Fruit fly (Drosophila melanogaster) whole organism, embryonic: ENCODE results near the gene Rabex-5.

Source experiments
- Atf6 ChIP-seq: fragments of 200-800 bp; sonication (Bioruptor generic); IDR thresholded peaks from 2 replicates; pipeline ENCODE4 v1.3.6; 2022; ENCODE audit warnings: missing biosample characterization, missing genetic modification characterization
- CG10321 ChIP-seq: fragments of 200-800 bp; sonication (Bioruptor generic); IDR thresholded peaks from 2 replicates; pipeline ENCODE4 v1.3.6; 2022; ENCODE audit warnings: missing biosample characterization, missing genetic modification characterization
- CG13287 ChIP-seq: fragments of 200-800 bp; sonication (Bioruptor generic); IDR thresholded peaks from 2 replicates; pipeline ENCODE4 v1.3.6; 2022; ENCODE audit warnings: missing biosample characterization, missing genetic modification characterization; ENCODE audit not compliant: partially characterized antibody
- CG13894 ChIP-seq: fragments of 200-800 bp; sonication (Bioruptor generic); optimal IDR thresholded peaks from 3 replicates; lab custom pipeline; 2018; ENCODE audit warnings: missing biosample characterization, mild to moderate bottlenecking, missing genetic modification characterization, moderate library complexity
- CG17359 ChIP-seq: fragments of 200-800 bp; sonication (Bioruptor generic); optimal IDR thresholded peaks from 3 replicates; lab custom pipeline; 2018; ENCODE audit warnings: missing biosample characterization, mild to moderate bottlenecking, missing genetic modification characterization, moderate library complexity
- CG17568 ChIP-seq: fragments of 200-800 bp; sonication (Bioruptor generic); optimal IDR thresholded peaks from 2 replicates; lab custom pipeline; 2018; ENCODE audit warnings: missing biosample characterization, mild to moderate bottlenecking, missing genetic modification characterization, moderate library complexity
- CG17829 ChIP-seq: fragments of 200-800 bp; optimal IDR thresholded peaks from 2 replicates; lab custom pipeline; 2019; ENCODE audit warnings: missing biosample characterization, mild to moderate bottlenecking, missing genetic modification characterization, moderate library complexity
- CG18599 ChIP-seq: fragments of 200-800 bp; sonication (Bioruptor generic); optimal IDR thresholded peaks from 3 replicates; lab custom pipeline; 2017; ENCODE audit warnings: missing biosample characterization, missing genetic modification characterization, mild to moderate bottlenecking, moderate library complexity, missing genetic modification reagents
- CG30431 ChIP-seq: fragments of 200-800 bp; sonication (Bioruptor generic); optimal IDR thresholded peaks from 2 replicates; lab custom pipeline; 2017; ENCODE audit warnings: missing biosample characterization, missing genetic modification characterization
- CG3065 ChIP-seq: fragments of 200-800 bp; sonication (Bioruptor generic); optimal IDR thresholded peaks from 2 replicates; lab custom pipeline; 2016; ENCODE audit warnings: missing biosample characterization, missing genetic modification characterization
- CG31388 ChIP-seq: fragments of 200-800 bp; sonication (Bioruptor generic); optimal IDR thresholded peaks from 2 replicates; lab custom pipeline; 2016; ENCODE audit warnings: missing biosample characterization, missing genetic modification characterization
- CG3726 ChIP-seq: fragments of 200-800 bp; sonication (Bioruptor generic); IDR thresholded peaks from 3 replicates; pipeline ENCODE4, ENCODE4 v1.3.6; 2022; ENCODE audit warnings: missing biosample characterization, missing genetic modification characterization
- CG3847 ChIP-seq: fragments of 200-800 bp; sonication (Bioruptor generic); IDR thresholded peaks from 2 replicates; pipeline ENCODE4 v1.3.6; 2022; ENCODE audit warnings: missing biosample characterization, missing genetic modification characterization
- CG4730 ChIP-seq: fragments of 200-800 bp; sonication (Bioruptor generic); IDR thresholded peaks from 2 replicates; pipeline ENCODE4 v1.3.6; 2022; ENCODE audit warnings: missing biosample characterization, missing genetic modification characterization
- CG5180 ChIP-seq: fragments of 200-800 bp; sonication (Bioruptor generic); optimal IDR thresholded peaks from 3 replicates; lab custom pipeline; 2017; ENCODE audit warnings: missing biosample characterization, missing genetic modification characterization, mild to moderate bottlenecking, moderate library complexity, missing genetic modification reagents
- CG6654 ChIP-seq: fragments of 200-800 bp; sonication (Bioruptor generic); optimal IDR thresholded peaks from 2 replicates; lab custom pipeline; 2017; ENCODE audit warnings: missing biosample characterization, mild to moderate bottlenecking, missing genetic modification characterization
- CG6689 ChIP-seq: fragments of 200-800 bp; sonication (Bioruptor generic); IDR thresholded peaks from 2 replicates; pipeline ENCODE4 v1.3.6; 2022; ENCODE audit warnings: missing biosample characterization, missing genetic modification characterization
- CG9797 ChIP-seq: fragments of 200-800 bp; sonication (Bioruptor generic); optimal IDR thresholded peaks from 3 replicates; lab custom pipeline; 2018; ENCODE audit warnings: missing biosample characterization, mild to moderate bottlenecking, missing genetic modification characterization
- Camta ChIP-seq: fragments of 200-800 bp; sonication (Bioruptor generic); optimal IDR thresholded peaks from 2 replicates; lab custom pipeline; 2016; ENCODE audit warnings: missing biosample characterization, missing genetic modification characterization
- D19A ChIP-seq: fragments of 200-800 bp; optimal IDR thresholded peaks from 3 replicates; lab custom pipeline; 2019; ENCODE audit warnings: missing biosample characterization, mild to moderate bottlenecking, missing genetic modification characterization, moderate library complexity
- Dip2 ChIP-seq: fragments of 200-800 bp; sonication (Bioruptor generic); IDR thresholded peaks from 2 replicates; pipeline ENCODE4 v1.3.6; 2022; ENCODE audit warnings: missing biosample characterization, missing genetic modification characterization
- Dip3 ChIP-seq: fragments of 200-800 bp; sonication (Bioruptor generic); optimal IDR thresholded peaks from 3 replicates; lab custom pipeline; 2016; ENCODE audit warnings: missing biosample characterization, missing genetic modification characterization
- Doc2 ChIP-seq: fragments of 200-800 bp; sonication (Bioruptor generic); IDR thresholded peaks from 2 replicates; pipeline ENCODE4 v1.3.6; 2022; ENCODE audit warnings: missing biosample characterization, missing genetic modification characterization
- Fer3 ChIP-seq: fragments of 200-800 bp; sonication (Bioruptor generic); optimal IDR thresholded peaks from 2 replicates; lab custom pipeline; 2018; ENCODE audit warnings: missing biosample characterization, mild to moderate bottlenecking, missing genetic modification characterization, moderate library complexity
- GATAe ChIP-seq: fragments of 200-800 bp; sonication (Bioruptor generic); conservative IDR thresholded peaks from 2 replicates; pipeline ENCODE4 v1.3.6; 2022; ENCODE audit warnings: missing biosample characterization, missing genetic modification characterization
- Hmx ChIP-seq: fragments of 200-800 bp; sonication (Bioruptor generic); optimal IDR thresholded peaks from 2 replicates; lab custom pipeline; 2016; ENCODE audit warnings: missing biosample characterization, missing genetic modification characterization
- Hsf ChIP-seq: fragments of 200-800 bp; sonication (Bioruptor generic); optimal IDR thresholded peaks from 3 replicates; lab custom pipeline; 2016; ENCODE audit warnings: missing biosample characterization, missing genetic modification characterization
- Meics ChIP-seq: fragments of 200-800 bp; sonication (Bioruptor generic); optimal IDR thresholded peaks from 2 replicates; lab custom pipeline; 2017; ENCODE audit warnings: missing biosample characterization, mild to moderate bottlenecking, missing genetic modification characterization
- Taf1 ChIP-seq: fragments of 200-800 bp; sonication (Bioruptor generic); IDR thresholded peaks from 2 replicates; pipeline ENCODE4 v1.3.6; 2022; ENCODE audit warnings: missing biosample characterization, missing genetic modification characterization
- Xrp1 ChIP-seq: fragments of 200-800 bp; sonication (Bioruptor generic); IDR thresholded peaks from 2 replicates; pipeline ENCODE4 v1.3.6; 2022; ENCODE audit warnings: missing biosample characterization, missing genetic modification characterization
- ac ChIP-seq: fragments of 200-800 bp; sonication (Bioruptor generic); optimal IDR thresholded peaks from 3 replicates; lab custom pipeline; 2017; ENCODE audit warnings: missing biosample characterization, mild to moderate bottlenecking, missing genetic modification characterization
- bowl ChIP-seq: fragments of 200-800 bp; sonication (Bioruptor generic); IDR thresholded peaks from 2 replicates; pipeline ENCODE4 v1.3.6; 2022; ENCODE audit warnings: missing biosample characterization, missing genetic modification characterization
- fd64A ChIP-seq: fragments of 200-800 bp; sonication (Bioruptor generic); optimal IDR thresholded peaks from 3 replicates; lab custom pipeline; 2018; ENCODE audit warnings: missing biosample characterization, mild to moderate bottlenecking, missing genetic modification characterization
- hb ChIP-seq: fragments of 200-800 bp; sonication (Bioruptor generic); IDR thresholded peaks from 3 replicates; pipeline ENCODE4 v1.3.6; 2022; ENCODE audit warnings: missing biosample characterization, missing genetic modification characterization; ENCODE audit not compliant: partially characterized antibody
- her ChIP-seq: fragments of 200-800 bp; sonication (Bioruptor generic); optimal IDR thresholded peaks from 2 replicates; lab custom pipeline; 2016; ENCODE audit warnings: missing biosample characterization, missing genetic modification characterization
- jigr1 ChIP-seq: fragments of 200-800 bp; sonication (Bioruptor generic); IDR thresholded peaks from 3 replicates; pipeline ENCODE4 v1.3.6; 2022; ENCODE audit warnings: missing biosample characterization, missing genetic modification characterization
- ken ChIP-seq: fragments of 200-800 bp; sonication (Bioruptor generic); IDR thresholded peaks from 3 replicates; pipeline ENCODE4 v1.3.6; 2022; ENCODE audit warnings: missing biosample characterization, missing genetic modification characterization
- lmd ChIP-seq: fragments of 200-800 bp; sonication (Bioruptor generic); IDR thresholded peaks from 2 replicates; pipeline ENCODE4 v1.3.6; 2022; ENCODE audit warnings: missing biosample characterization, missing genetic modification characterization
- nau ChIP-seq: fragments of 200-800 bp; sonication (Bioruptor generic); optimal IDR thresholded peaks from 3 replicates; lab custom pipeline; 2017; ENCODE audit warnings: missing biosample characterization, mild to moderate bottlenecking, missing genetic modification characterization, missing genetic modification reagents
- nerfin-2 ChIP-seq: fragments of 200-800 bp; sonication (Bioruptor generic); IDR thresholded peaks from 2 replicates; pipeline ENCODE4 v1.3.6; 2022; ENCODE audit warnings: missing biosample characterization, missing genetic modification characterization; ENCODE audit not compliant: partially characterized antibody
- pfk ChIP-seq: fragments of 200-800 bp; sonication (Bioruptor generic); optimal IDR thresholded peaks from 2 replicates; lab custom pipeline; 2018; ENCODE audit warnings: missing biosample characterization, mild to moderate bottlenecking, missing genetic modification characterization, moderate library complexity
- prd ChIP-seq, 3 experiments: fragments of >200 bp in 2 of 3; fragments of 200-800 bp in 1 of 3; sonication (Bioruptor generic) in 1 of 3; optimal IDR thresholded peaks in 2 of 3; IDR thresholded peaks in 1 of 3; 2 replicates in 2 of 3; 3 replicates in 1 of 3; pipeline versions ENCODE4 v1.3.6 to Lab custom; 2017 to 2022; ENCODE audit warnings: missing biosample characterization in 1 of 3, missing genetic modification characterization in 1 of 3
- pros ChIP-seq: fragments of 200-800 bp; sonication (Bioruptor generic); optimal IDR thresholded peaks from 3 replicates; lab custom pipeline; 2019; ENCODE audit warnings: missing biosample characterization, mild to moderate bottlenecking, missing genetic modification characterization, moderate library complexity
- pum ChIP-seq: fragments of 200-800 bp; sonication (Bioruptor generic); optimal IDR thresholded peaks from 2 replicates; lab custom pipeline; 2016; ENCODE audit warnings: missing biosample characterization, missing genetic modification characterization
- rib ChIP-seq: fragments of 200-800 bp; sonication (Bioruptor generic); IDR thresholded peaks from 2 replicates; pipeline ENCODE4 v1.3.6; 2022; ENCODE audit warnings: missing biosample characterization, missing genetic modification characterization
- shn ChIP-seq: fragments of 200-800 bp; sonication (Bioruptor generic); optimal IDR thresholded peaks from 3 replicates; lab custom pipeline; 2016; ENCODE audit warnings: missing biosample characterization, missing genetic modification characterization
- tap ChIP-seq: fragments of 200-800 bp; optimal IDR thresholded peaks from 3 replicates; lab custom pipeline; 2019; ENCODE audit warnings: missing biosample characterization, mild to moderate bottlenecking, missing genetic modification characterization, moderate library complexity
- toy ChIP-seq: fragments of 200-800 bp; sonication (Bioruptor generic); IDR thresholded peaks from 2 replicates; pipeline ENCODE4 v1.3.6; 2022; ENCODE audit warnings: missing biosample characterization, missing genetic modification characterization
- wor ChIP-seq: fragments of 200-800 bp; sonication (Bioruptor generic); IDR thresholded peaks from 2 replicates; pipeline ENCODE4 v1.3.6; 2022; ENCODE audit warnings: missing biosample characterization, missing genetic modification characterization
- zfh1 ChIP-seq: fragments of 200-800 bp; sonication (Bioruptor generic); IDR thresholded peaks from 3 replicates; pipeline ENCODE4 v1.3.6; 2022; ENCODE audit warnings: missing biosample characterization, missing genetic modification characterization

Rabex-5 gene

DNA sequence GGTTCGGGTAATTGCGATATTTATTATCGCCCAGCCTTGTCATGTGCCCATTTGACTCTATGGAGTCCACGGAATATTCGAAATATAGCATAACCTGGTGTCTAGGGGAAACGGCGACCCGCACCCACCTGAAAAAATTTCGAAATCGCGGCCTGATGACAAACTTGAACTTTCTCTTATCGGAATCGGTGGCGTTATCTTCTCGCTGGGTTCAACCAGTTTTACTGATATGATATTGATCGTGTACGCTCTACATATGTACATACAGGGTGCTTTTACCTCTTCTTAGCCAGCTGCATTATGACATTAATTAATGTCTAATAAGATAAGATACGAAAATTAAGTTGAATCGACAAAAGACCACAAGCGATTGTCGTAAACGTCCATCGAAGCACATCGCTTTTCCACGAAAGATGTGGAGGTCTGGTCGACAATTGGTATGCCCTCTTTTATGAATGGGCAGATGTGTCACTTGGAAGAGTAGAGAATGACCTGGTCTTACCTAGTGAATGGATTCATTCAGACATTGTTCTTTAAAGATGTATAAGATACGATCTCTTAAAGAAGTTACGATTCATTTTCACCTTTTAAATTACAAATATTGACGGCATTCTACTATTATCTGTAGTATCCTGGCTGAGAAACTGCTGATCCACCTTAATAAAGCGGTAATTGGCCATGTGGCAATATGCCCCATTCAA, 24.7 kb downstream of the Rabex-5 start (continued):
- no peak for TF ChIP-seq jigr1 (GFP tag; lab: Robert Waterston, UW)
- no peak for TF ChIP-seq CG13894 (tag; lab: Kevin White, UChicago)
- TF ChIP-seq CG13287 (GFP tag; lab: Robert Waterston, UW) = no peak
- TF ChIP-seq nau (GFP tag; lab: Kevin White, UChicago) = no peak
- no peak for TF ChIP-seq Taf1
- no peak for TF ChIP-seq pum
- TF ChIP-seq Fer3 (tag; lab: Kevin White, UChicago) = no peak
- no peak for TF ChIP-seq Doc2 (GFP tag; lab: Robert Waterston, UW)
- TF ChIP-seq ken = no peak
- no peak for TF ChIP-seq ac (GFP tag; lab: Kevin White, UChicago)
- no peak for TF ChIP-seq Camta
- TF ChIP-seq nerfin-2 = no peak
- TF ChIP-seq CG17359 (tag; lab: Kevin White, UChicago) = no peak
- no peak for TF ChIP-seq CG9797 (GFP tag; lab: Kevin White, UChicago)
- no peak for TF ChIP-seq her (GFP tag; lab: Kevin White, UChicago)
- TF ChIP-seq Meics (GFP tag; lab: Kevin White, UChicago) = peak; percentile 34
- 0 out of 2 replicates have a peak, but pooled peaks have one; percentile 36 for TF ChIP-seq Atf6 (GFP tag; lab: Robert Waterston, UW)
- no peak for TF ChIP-seq rib (GFP tag; lab: Robert Waterston, UW)
- TF ChIP-seq toy (GFP tag; lab: Robert Waterston, UW) = no peak
- TF ChIP-seq shn (GFP tag; lab: Kevin White, UChicago) = no peak
- TF ChIP-seq Xrp1 (GFP tag; lab: Robert Waterston, UW) = no peak
- peak; percentile 48; the same call in 1 of the 2 replicates for TF ChIP-seq GATAe
- no peak for TF ChIP-seq zfh1 (GFP tag; lab: Robert Waterston, UW)
- TF ChIP-seq CG3726 (GFP tag; lab: Robert Waterston, UW) = no peak
- no peak for TF ChIP-seq CG17568 (GFP tag; lab: Kevin White, UChicago)
- no peak for TF ChIP-seq fd64A (GFP tag; lab: Kevin White, UChicago)
- TF ChIP-seq CG31388 (GFP tag; lab: Kevin White, UChicago) = no peak
- 0 out of 2 replicates have a peak, but pooled peaks have one; percentile 4 for TF ChIP-seq CG6689 (GFP tag; lab: Robert Waterston, UW)
- no peak for TF ChIP-seq CG6654
- TF ChIP-seq tap (tag; lab: Kevin White, UChicago) = no peak
- peak; percentile 22 for TF ChIP-seq CG18599 (GFP tag; lab: Kevin White, UChicago)
- no peak for TF ChIP-seq CG5180 (GFP tag; lab: Kevin White, UChicago)
- TF ChIP-seq CG30431 (GFP tag; lab: Kevin White, UChicago) = no peak
- no peak for TF ChIP-seq CG3847 (GFP tag; lab: Robert Waterston, UW)
- peak; percentile 42 for TF ChIP-seq D19A
- no peak for TF ChIP-seq Dip2
- TF ChIP-seq lmd = no peak
- TF ChIP-seq Dip3 (GFP tag; lab: Kevin White, UChicago) = peak; percentile 28
- TF ChIP-seq CG10321 (GFP tag; lab: Robert Waterston, UW) = no peak
- no peak for TF ChIP-seq pros (GFP tag; lab: Kevin White, UChicago)
- TF ChIP-seq Hsf (GFP tag; lab: Kevin White, UChicago) = no peak
- TF ChIP-seq pfk = no peak
- TF ChIP-seq hb (GFP tag; lab: Robert Waterston, UW) = no peak
- no peak for TF ChIP-seq CG4730 (GFP tag; lab: Robert Waterston, UW)
- no peak for TF ChIP-seq CG17829
- no peak for TF ChIP-seq wor
- TF ChIP-seq Hmx (GFP tag; lab: Kevin White, UChicago) = no peak
- no peak for TF ChIP-seq bowl (GFP tag; lab: Robert Waterston, UW)
- TF ChIP-seq CG3065 (GFP tag; lab: Kevin White, UChicago) = no peak
- TF ChIP-seq prd (optimal IDR thresholded peaks at IDR 0.05; lab: Kevin White, UChicago) = no peak
- TF ChIP-seq prd (GFP tag; IDR thresholded peaks at IDR 0.05; lab: Robert Waterston, UW) = peak; percentile 14; the same call in 1 of the 3 replicates
